Worm (Caenorhabditis elegans) whole organism, L3 larva: ENCODE results near the gene F35H8.4.

Source experiments
- R02D3.7 ChIP-seq: fragments of 150-350 bp; optimal IDR thresholded peaks from 2 replicates; lab custom pipeline; 2014; ENCODE audit warnings: missing biosample characterization, missing genetic modification characterization
- ceh-28 ChIP-seq: fragments of 150-350 bp; optimal IDR thresholded peaks from 2 replicates; lab custom pipeline; 2014; ENCODE audit warnings: missing biosample characterization, missing genetic modification reagents, missing genetic modification characterization
- elt-3 ChIP-seq, 3 experiments: fragments of 150-350 bp in 1 of 3; sonication (generic microtip) in 2 of 3; optimal IDR thresholded peaks; 2 replicates in 2 of 3; 4 replicates in 1 of 3; lab custom pipeline; 2014 to 2017; ENCODE audit warnings: missing biosample characterization in 3 of 3, missing genetic modification characterization in 3 of 3
- eor-1 ChIP-seq, 2 experiments: fragments of 150-350 bp; optimal IDR thresholded peaks; 2 replicates each; lab custom pipeline; 2014 to 2018; ENCODE audit warnings: missing biosample characterization in 2 of 2, missing genetic modification characterization in 2 of 2
- jun-1 ChIP-seq: fragments of 150-350 bp; optimal IDR thresholded peaks from 2 replicates; lab custom pipeline; 2014; ENCODE audit warnings: missing biosample characterization, missing genetic modification reagents, missing genetic modification characterization
- nfya-1 ChIP-seq: sonication (generic microtip); optimal IDR thresholded peaks from 2 replicates; lab custom pipeline; 2017; ENCODE audit warnings: missing genetic modification characterization, mild to moderate bottlenecking, missing compliant biosample characterization, antibody characterized with exemption, moderate library complexity; ENCODE audit not compliant: insufficient read depth
- nhr-12 ChIP-seq: fragments of 150-350 bp; optimal IDR thresholded peaks from 2 replicates; lab custom pipeline; 2014; ENCODE audit warnings: missing biosample characterization, missing genetic modification characterization
- pha-4 ChIP-seq: fragments of 150-350 bp; optimal IDR thresholded peaks from 2 replicates; lab custom pipeline; 2014; ENCODE audit warnings: missing biosample characterization, missing genetic modification reagents, missing genetic modification characterization
- tbx-2 ChIP-seq: sonication (generic microtip); optimal IDR thresholded peaks from 2 replicates; lab custom pipeline; 2016; ENCODE audit warnings: mild to moderate bottlenecking, missing genetic modification characterization, missing compliant biosample characterization
- unc-62 ChIP-seq: fragments of 150-350 bp; sonication (generic microtip); optimal IDR thresholded peaks from 4 replicates; lab custom pipeline; 2014; ENCODE audit warnings: missing biosample characterization, missing genetic modification reagents, missing genetic modification characterization
- zag-1 ChIP-seq: fragments of 150-350 bp; optimal IDR thresholded peaks from 2 replicates; lab custom pipeline; 2014; ENCODE audit warnings: missing biosample characterization, missing genetic modification characterization
- ztf-11 ChIP-seq: fragments of 150-350 bp; optimal IDR thresholded peaks from 2 replicates; lab custom pipeline; 2014; ENCODE audit warnings: missing biosample characterization, missing genetic modification characterization
- ztf-4 ChIP-seq: fragments of 150-350 bp; optimal IDR thresholded peaks from 2 replicates; lab custom pipeline; 2014; ENCODE audit warnings: missing biosample characterization, missing genetic modification characterization

ce11 chrII:9604063-9604462 is 44.2 kb upstream of the F35H8.4 start:
- TF ChIP-seq nhr-12 (no peak), eor-1 (tag; optimal IDR thresholded peaks at IDR 0.05; lab: Kevin White, UChicago) (no peak), tbx-2 (no peak), unc-62 (GFP tag; lab: Kevin White, UChicago) (no peak), pha-4 (tag; lab: Kevin White, UChicago) (peak; percentile 18), elt-3 (tag; optimal IDR thresholded peaks at IDR 0.05; lab: Kevin White, UChicago) (no peak), ztf-4 (tag; lab: Kevin White, UChicago) (no peak), jun-1 (no peak), zag-1 (tag; lab: Kevin White, UChicago) (no peak), nfya-1 (tag; lab: Kevin White, UChicago) (peak; percentile 3), R02D3.7 (no peak), ztf-11 (tag; lab: Kevin White, UChicago) (no peak), ceh-28 (tag; lab: Kevin White, UChicago) (no peak)
